Fruit fly (Drosophila melanogaster) whole organism, embryonic: Measurements from ENCODE around the gene bt.

Experiments
- Aef1 ChIP-seq: fragments of 200-800 bp; sonication (Bioruptor generic); IDR thresholded peaks from 3 replicates; pipeline ENCODE4 v1.3.6; 2022; ENCODE audit warnings: missing biosample characterization, missing genetic modification characterization
- Bgb ChIP-seq: fragments of 200-800 bp; sonication (Bioruptor generic); IDR thresholded peaks from 2 replicates; pipeline ENCODE4 v1.3.6; 2022; ENCODE audit warnings: missing biosample characterization, missing genetic modification characterization; ENCODE audit not compliant: partially characterized antibody
- CG1024 ChIP-seq: fragments of 200-800 bp; sonication (Bioruptor generic); IDR thresholded peaks from 2 replicates; pipeline ENCODE4 v1.3.6; 2022; ENCODE audit warnings: missing biosample characterization, missing genetic modification characterization
- CG10321 ChIP-seq: fragments of 200-800 bp; sonication (Bioruptor generic); IDR thresholded peaks from 2 replicates; pipeline ENCODE4 v1.3.6; 2022; ENCODE audit warnings: missing biosample characterization, missing genetic modification characterization
- CG10462 ChIP-seq: fragments of 200-800 bp; sonication (Bioruptor generic); optimal IDR thresholded peaks from 2 replicates; lab custom pipeline; 2016; ENCODE audit warnings: missing biosample characterization, missing genetic modification characterization
- CG11456 ChIP-seq: fragments of 200-800 bp; sonication (Bioruptor generic); IDR thresholded peaks from 3 replicates; pipeline ENCODE4 v1.3.6; 2022; ENCODE audit warnings: missing biosample characterization, missing genetic modification characterization
- CG11696 ChIP-seq: fragments of 200-800 bp; sonication (Bioruptor generic); IDR thresholded peaks from 2 replicates; pipeline ENCODE4 v1.3.6; 2022; ENCODE audit warnings: missing biosample characterization, missing genetic modification characterization
- CG12769 ChIP-seq: fragments of 200-800 bp; sonication (Bioruptor generic); optimal IDR thresholded peaks from 2 replicates; lab custom pipeline; 2019; ENCODE audit warnings: missing biosample characterization, mild to moderate bottlenecking, missing genetic modification characterization, moderate library complexity
- CG13775 ChIP-seq: fragments of 200-800 bp; sonication (Bioruptor generic); optimal IDR thresholded peaks from 3 replicates; lab custom pipeline; 2017; ENCODE audit warnings: missing biosample characterization, mild to moderate bottlenecking, missing genetic modification characterization
- CG14667 ChIP-seq: fragments of 200-800 bp; sonication (Bioruptor generic); IDR thresholded peaks from 2 replicates; pipeline ENCODE4 v1.3.6; 2022; ENCODE audit warnings: missing biosample characterization, missing genetic modification characterization
- CG14860 ChIP-seq: fragments of 200-800 bp; sonication (Bioruptor generic); IDR thresholded peaks from 3 replicates; pipeline ENCODE4 v1.3.6; 2022; ENCODE audit warnings: missing biosample characterization, missing genetic modification characterization; ENCODE audit not compliant: partially characterized antibody
- CG15514 ChIP-seq: fragments of 200-800 bp; sonication (Bioruptor generic); optimal IDR thresholded peaks from 3 replicates; lab custom pipeline; 2017; ENCODE audit warnings: missing biosample characterization, missing genetic modification characterization, mild to moderate bottlenecking, moderate library complexity, missing genetic modification reagents
- CG16863 ChIP-seq: fragments of 200-800 bp; sonication (Bioruptor generic); optimal IDR thresholded peaks from 3 replicates; lab custom pipeline; 2016; ENCODE audit warnings: missing biosample characterization, missing genetic modification characterization
- CG17359 ChIP-seq: fragments of 200-800 bp; sonication (Bioruptor generic); optimal IDR thresholded peaks from 3 replicates; lab custom pipeline; 2018; ENCODE audit warnings: missing biosample characterization, mild to moderate bottlenecking, missing genetic modification characterization, moderate library complexity
- CG17612 ChIP-seq: fragments of 200-800 bp; sonication (Bioruptor generic); IDR thresholded peaks from 2 replicates; pipeline ENCODE4 v1.3.6; 2022; ENCODE audit warnings: missing biosample characterization, missing genetic modification characterization
- CG18011 ChIP-seq: fragments of 200-800 bp; sonication (Bioruptor generic); optimal IDR thresholded peaks from 2 replicates; lab custom pipeline; 2017; ENCODE audit warnings: missing biosample characterization, missing genetic modification characterization, mild to moderate bottlenecking, moderate library complexity, missing genotype
- CG18262 ChIP-seq: fragments of 200-800 bp; optimal IDR thresholded peaks from 3 replicates; lab custom pipeline; 2019; ENCODE audit warnings: missing biosample characterization, mild to moderate bottlenecking, missing genetic modification characterization, moderate library complexity
- CG2199 ChIP-seq: fragments of 200-800 bp; sonication (Bioruptor generic); IDR thresholded peaks from 3 replicates; pipeline ENCODE4 v1.3.6; 2022; ENCODE audit warnings: missing biosample characterization, missing genetic modification characterization
- CG2889 ChIP-seq: fragments of 200-800 bp; sonication (Bioruptor generic); IDR thresholded peaks from 3 replicates; pipeline ENCODE4 v1.3.6; 2022; ENCODE audit warnings: missing biosample characterization, missing genetic modification characterization
- CG32767 ChIP-seq: fragments of 200-800 bp; sonication (Bioruptor generic); IDR thresholded peaks from 2 replicates; pipeline ENCODE4 v1.3.6; 2022; ENCODE audit warnings: missing biosample characterization, missing genetic modification characterization
- CG5245 ChIP-seq: fragments of 200-800 bp; sonication (Bioruptor generic); optimal IDR thresholded peaks from 3 replicates; lab custom pipeline; 2016; ENCODE audit warnings: missing biosample characterization, missing genetic modification characterization
- CG6854 ChIP-seq: fragments of 200-800 bp; sonication (Bioruptor generic); optimal IDR thresholded peaks from 3 replicates; lab custom pipeline; 2017; ENCODE audit warnings: missing biosample characterization, mild to moderate bottlenecking, missing genetic modification characterization
- CG7963 ChIP-seq: fragments of 200-800 bp; sonication (Bioruptor generic); IDR thresholded peaks from 3 replicates; pipeline ENCODE4 v1.3.6; 2022; ENCODE audit warnings: missing biosample characterization, missing genetic modification characterization; ENCODE audit not compliant: partially characterized antibody
- CG8281 ChIP-seq: fragments of 200-800 bp; sonication (Bioruptor generic); optimal IDR thresholded peaks from 2 replicates; lab custom pipeline; 2018; ENCODE audit warnings: missing biosample characterization, mild to moderate bottlenecking, missing genetic modification characterization, moderate library complexity
- CG8924 ChIP-seq: fragments of 200-800 bp; optimal IDR thresholded peaks from 3 replicates; lab custom pipeline; 2019; ENCODE audit warnings: missing biosample characterization, mild to moderate bottlenecking, missing genetic modification characterization, moderate library complexity
- CG9817 ChIP-seq: fragments of 200-800 bp; sonication (Bioruptor generic); optimal IDR thresholded peaks from 2 replicates; lab custom pipeline; 2018; ENCODE audit warnings: missing biosample characterization, mild to moderate bottlenecking, missing genetic modification characterization, moderate library complexity
- CG9932 ChIP-seq: fragments of 200-800 bp; sonication (Bioruptor generic); IDR thresholded peaks from 2 replicates; pipeline ENCODE4 v1.3.6; 2022; ENCODE audit warnings: missing biosample characterization, missing genetic modification characterization
- Chrac-16 ChIP-seq: fragments of 200-800 bp; sonication (Bioruptor generic); optimal IDR thresholded peaks from 3 replicates; lab custom pipeline; 2016; ENCODE audit warnings: missing biosample characterization, missing genetic modification characterization
- D19B ChIP-seq: fragments of 200-800 bp; sonication (Bioruptor generic); optimal IDR thresholded peaks from 2 replicates; lab custom pipeline; 2017; ENCODE audit warnings: missing biosample characterization, mild to moderate bottlenecking, missing genetic modification characterization
- Drgx ChIP-seq: fragments of 200-800 bp; sonication (Bioruptor generic); IDR thresholded peaks from 2 replicates; pipeline ENCODE4 v1.3.6; 2022; ENCODE audit warnings: missing biosample characterization, missing genetic modification characterization
- H15 ChIP-seq: fragments of 200-800 bp; sonication (Bioruptor generic); IDR thresholded peaks from 3 replicates; pipeline ENCODE4 v1.3.6; 2022; ENCODE audit warnings: missing biosample characterization, missing genetic modification characterization
- HLH3B ChIP-seq: fragments of 200-800 bp; sonication (Bioruptor generic); IDR thresholded peaks from 2 replicates; pipeline ENCODE4 v1.3.6; 2022; ENCODE audit warnings: missing biosample characterization, missing genetic modification characterization
- Lhr ChIP-seq: fragments of 200-800 bp; sonication (Bioruptor generic); optimal IDR thresholded peaks from 3 replicates; lab custom pipeline; 2017; ENCODE audit warnings: mild to moderate bottlenecking, missing biosample characterization, missing genetic modification reagents, missing genetic modification characterization
- MTF-1 ChIP-seq: fragments of 200-800 bp; sonication (Bioruptor generic); optimal IDR thresholded peaks from 2 replicates; lab custom pipeline; 2018; ENCODE audit warnings: missing biosample characterization, mild to moderate bottlenecking, missing genetic modification characterization, borderline replicate concordance
- Meics ChIP-seq: fragments of 200-800 bp; sonication (Bioruptor generic); optimal IDR thresholded peaks from 2 replicates; lab custom pipeline; 2017; ENCODE audit warnings: missing biosample characterization, mild to moderate bottlenecking, missing genetic modification characterization
- NFAT ChIP-seq: fragments of 200-800 bp; sonication (Bioruptor generic); IDR thresholded peaks from 2 replicates; pipeline ENCODE4 v1.3.6; 2022; ENCODE audit warnings: missing biosample characterization, missing genetic modification characterization
- Trl ChIP-seq, 3 experiments: fragments of >200 bp in 2 of 3; fragments of 200-800 bp in 1 of 3; sonication (Bioruptor generic) in 1 of 3; optimal IDR thresholded peaks; 2 replicates in 1 of 3; 3 replicates in 2 of 3; lab custom pipeline; 2016 to 2017; ENCODE audit warnings: missing biosample characterization in 1 of 3, missing genetic modification characterization in 1 of 3
- Xbp1 ChIP-seq: fragments of 200-800 bp; sonication (Bioruptor generic); optimal IDR thresholded peaks from 3 replicates; lab custom pipeline; 2016; ENCODE audit warnings: missing biosample characterization, mild to moderate bottlenecking, missing genetic modification characterization
- amos ChIP-seq: fragments of 200-800 bp; sonication (Bioruptor generic); IDR thresholded peaks from 2 replicates; pipeline ENCODE4 v1.3.6; 2022; ENCODE audit warnings: missing biosample characterization, missing genetic modification characterization; ENCODE audit not compliant: partially characterized antibody
- ash1 ChIP-seq: fragments of 200-800 bp; sonication (Bioruptor generic); optimal IDR thresholded peaks from 2 replicates; lab custom pipeline; 2018; ENCODE audit warnings: missing biosample characterization, mild to moderate bottlenecking, missing genetic modification characterization
- az2 ChIP-seq: fragments of 200-800 bp; sonication (Bioruptor generic); optimal IDR thresholded peaks from 3 replicates; lab custom pipeline; 2016; ENCODE audit warnings: missing biosample characterization, missing genetic modification characterization
- chn ChIP-seq: fragments of 200-800 bp; sonication (Bioruptor generic); optimal IDR thresholded peaks from 2 replicates; lab custom pipeline; 2016; ENCODE audit warnings: missing biosample characterization, missing genetic modification characterization
- corto ChIP-seq: fragments of 200-800 bp; sonication (Bioruptor generic); optimal IDR thresholded peaks from 2 replicates; lab custom pipeline; 2016; ENCODE audit warnings: missing biosample characterization, mild to moderate bottlenecking, missing genetic modification characterization, moderate library complexity
- croc ChIP-seq: fragments of 200-800 bp; sonication (Bioruptor generic); conservative IDR thresholded peaks from 3 replicates; pipeline ENCODE4 v1.3.6; 2022; ENCODE audit warnings: missing biosample characterization, missing genetic modification characterization
- dan ChIP-seq: fragments of 200-800 bp; sonication (Bioruptor generic); IDR thresholded peaks from 2 replicates; pipeline ENCODE4 v1.3.6; 2022; ENCODE audit warnings: missing biosample characterization, missing genetic modification characterization
- ems ChIP-seq: fragments of 200-800 bp; sonication (Bioruptor generic); optimal IDR thresholded peaks from 3 replicates; lab custom pipeline; 2016; ENCODE audit warnings: missing biosample characterization, missing genetic modification characterization
- her ChIP-seq: fragments of 200-800 bp; sonication (Bioruptor generic); optimal IDR thresholded peaks from 2 replicates; lab custom pipeline; 2016; ENCODE audit warnings: missing biosample characterization, missing genetic modification characterization
- oc ChIP-seq: fragments of 200-800 bp; sonication (Bioruptor generic); optimal IDR thresholded peaks from 2 replicates; lab custom pipeline; 2018; ENCODE audit warnings: missing biosample characterization, mild to moderate bottlenecking, missing genetic modification characterization, moderate library complexity
- phol ChIP-seq: fragments of 200-800 bp; sonication (Bioruptor generic); optimal IDR thresholded peaks from 3 replicates; lab custom pipeline; 2018; ENCODE audit warnings: missing biosample characterization, mild to moderate bottlenecking, missing genetic modification characterization, moderate library complexity
- stwl ChIP-seq: fragments of 200-800 bp; sonication (Bioruptor generic); optimal IDR thresholded peaks from 3 replicates; lab custom pipeline; 2018; ENCODE audit warnings: missing biosample characterization, mild to moderate bottlenecking, missing genetic modification characterization, moderate library complexity

bt gene

DNA sequence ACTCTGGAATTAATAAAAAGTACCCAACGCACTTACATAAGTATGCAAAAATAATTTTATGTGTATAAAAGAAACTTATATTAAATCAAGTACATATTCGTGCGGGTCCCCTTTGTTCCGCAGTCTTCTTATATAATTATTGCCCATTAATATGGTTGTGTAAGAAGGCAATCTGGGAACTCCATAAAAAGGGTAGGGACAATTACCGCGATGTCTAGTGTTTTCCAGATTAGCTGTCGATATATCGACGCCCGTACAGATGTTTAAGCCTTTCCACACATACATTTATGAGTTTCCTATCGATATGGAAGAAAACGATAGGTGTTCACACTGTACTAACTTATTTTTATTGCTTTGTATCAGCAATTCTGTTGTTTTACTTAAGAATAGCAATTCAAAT, 27.6 kb upstream of the bt start (continued):
- TF ChIP-seq CG2889 (GFP tag; lab: Robert Waterston, UW) (no peak), CG32767 (peak; percentile 52; the same call in 1 of the 2 replicates), CG7963 (GFP tag; lab: Robert Waterston, UW) (no peak; the same call in 2 of the 3 replicates), Bgb (GFP tag; lab: Robert Waterston, UW) (peak; percentile 98; the same call in 1 of the 2 replicates), croc (GFP tag; lab: Robert Waterston, UW) (no peak), CG10321 (GFP tag; lab: Robert Waterston, UW) (no peak), az2 (peak; percentile 13), CG15514 (GFP tag; lab: Kevin White, UChicago) (no peak), D19B (GFP tag; lab: Kevin White, UChicago) (no peak), oc (tag; lab: Kevin White, UChicago) (no peak), CG13775 (GFP tag; lab: Kevin White, UChicago) (no peak), CG14667 (GFP tag; lab: Robert Waterston, UW) (no peak), amos (GFP tag; lab: Robert Waterston, UW) (peak; percentile 98; the same call in 1 of the 2 replicates), CG18011 (GFP tag; lab: Kevin White, UChicago) (no peak), CG16863 (GFP tag; lab: Kevin White, UChicago) (no peak), H15 (GFP tag; lab: Robert Waterston, UW) (no peak), MTF-1 (GFP tag; lab: Kevin White, UChicago) (no peak), Drgx (no peak), ash1 (GFP tag; lab: Kevin White, UChicago) (no peak), CG6854 (GFP tag; lab: Kevin White, UChicago) (no peak), CG2199 (GFP tag; lab: Robert Waterston, UW) (peak; percentile 91), CG9932 (GFP tag; lab: Robert Waterston, UW) (no peak), Chrac-16 (GFP tag; lab: Kevin White, UChicago) (peak; percentile 11), corto (GFP tag; lab: Kevin White, UChicago) (no peak), dan (GFP tag; lab: Robert Waterston, UW) (no peak), ems (GFP tag; lab: Kevin White, UChicago) (peak; percentile 22), phol (peak; percentile 57), stwl (tag; lab: Kevin White, UChicago) (peak; percentile 70), CG5245 (GFP tag; lab: Kevin White, UChicago) (no peak), Lhr (GFP tag; lab: Kevin White, UChicago) (peak; percentile 78), CG9817 (tag; lab: Kevin White, UChicago) (no peak), CG11696 (no peak; the same call in 1 of the 2 replicates), CG18262 (tag; lab: Kevin White, UChicago) (peak; percentile 22), NFAT (GFP tag; lab: Robert Waterston, UW) (no peak), CG8281 (tag; lab: Kevin White, UChicago) (no peak), Meics (GFP tag; lab: Kevin White, UChicago) (peak; percentile 57), HLH3B (GFP tag; lab: Robert Waterston, UW) (no peak), CG8924 (tag; lab: Kevin White, UChicago) (peak; percentile 14), her (GFP tag; lab: Kevin White, UChicago) (no peak), CG1024 (GFP tag; lab: Robert Waterston, UW) (peak; percentile 95), CG11456 (GFP tag; lab: Robert Waterston, UW) (no peak), CG17359 (tag; lab: Kevin White, UChicago) (peak; percentile 22), CG10462 (GFP tag; lab: Kevin White, UChicago) (no peak), Trl (optimal IDR thresholded peaks at IDR 0.05; lab: Kevin White, UChicago) (no peak), Trl (GFP tag; optimal IDR thresholded peaks at IDR 0.05; lab: Kevin White, UChicago) (peak; percentile 35), CG17612 (GFP tag; lab: Robert Waterston, UW) (no peak), Xbp1 (peak; percentile 41), CG12769 (tag; lab: Kevin White, UChicago) (peak; percentile 58), CG14860 (GFP tag; lab: Robert Waterston, UW) (no peak; the same call in 2 of the 3 replicates), Aef1 (no peak), chn (peak; percentile 9)
